Worm (Caenorhabditis elegans) whole organism, early embryonic: ENCODE data around the gene Y44A6D.1.

Experiments
- aly-1 ChIP-seq: sonication (generic microtip); optimal IDR thresholded peaks from 2 replicates; lab custom pipeline; 2016; ENCODE audit warnings: missing genetic modification characterization, missing compliant biosample characterization
- ama-1 ChIP-seq: fragments of 150-350 bp; optimal IDR thresholded peaks from 2 replicates; lab custom pipeline; 2014
- flt-1 ChIP-seq: fragments of 200-800 bp; sonication (Bioruptor generic); IDR thresholded peaks from 2 replicates; pipeline ENCODE4 v1.3.6; 2022; ENCODE audit warnings: missing genetic modification characterization, missing compliant biosample characterization
- scrt-1 ChIP-seq: fragments of 200-800 bp; sonication (Bioruptor generic); IDR thresholded peaks from 2 replicates; pipeline ENCODE4 v1.3.6; 2022; ENCODE audit warnings: missing genetic modification characterization, missing compliant biosample characterization
- sea-1 ChIP-seq: fragments of 200-800 bp; sonication (Bioruptor generic); conservative IDR thresholded peaks from 2 replicates; pipeline ENCODE4 v1.3.6; 2022; ENCODE audit warnings: missing genetic modification characterization, missing compliant biosample characterization

DNA sequence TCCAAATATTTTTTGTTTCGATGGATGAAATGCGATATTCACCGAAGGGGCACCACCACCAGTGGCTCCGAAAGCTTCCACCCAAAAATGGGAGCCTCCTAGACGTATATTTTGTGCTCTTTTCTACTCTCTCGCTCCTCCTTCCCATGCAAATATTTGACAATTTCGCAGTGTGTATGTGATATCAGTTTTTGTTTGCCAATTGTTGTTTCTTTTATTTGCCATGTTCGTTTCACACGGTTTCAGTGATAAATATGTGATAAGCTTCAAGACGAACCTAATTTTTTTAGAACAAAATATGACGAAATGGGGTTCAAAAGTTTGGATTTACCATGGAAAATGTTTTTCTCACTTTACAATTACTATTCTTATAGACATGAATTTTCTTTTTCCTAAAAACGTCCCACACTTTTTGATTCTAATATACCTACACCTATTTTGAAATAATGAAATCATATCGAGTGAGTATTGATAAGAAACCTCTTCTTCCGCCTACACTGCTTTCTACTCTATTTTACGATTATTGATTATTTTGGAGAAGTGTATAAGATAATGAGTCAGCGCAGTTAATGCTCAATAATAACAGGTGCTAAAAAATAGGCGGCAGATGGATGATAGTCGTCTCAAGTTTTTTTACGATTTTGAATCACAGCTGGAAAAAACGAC is 35.9 kb downstream of the Y44A6D.1 start:
- no peak for TF ChIP-seq sea-1
- TF ChIP-seq ama-1 (lab: Kevin White, UChicago): no peak
- no peak for TF ChIP-seq aly-1
- TF ChIP-seq flt-1 (GFP tag; lab: Robert Waterston, UW): no peak
- TF ChIP-seq scrt-1: no peak
